Fruit fly (Drosophila melanogaster) S2 (cell line): ENCODE measurements around the gene CG12241.

Experiments used
- CG8478 ChIP-seq: fragments of >200 bp; optimal IDR thresholded peaks from 2 replicates; lab custom pipeline; 2018
- CTCF ChIP-seq, 2 experiments: fragments of >200 bp; optimal IDR thresholded peaks; 2 replicates each; lab custom pipeline; 2018

DNA sequence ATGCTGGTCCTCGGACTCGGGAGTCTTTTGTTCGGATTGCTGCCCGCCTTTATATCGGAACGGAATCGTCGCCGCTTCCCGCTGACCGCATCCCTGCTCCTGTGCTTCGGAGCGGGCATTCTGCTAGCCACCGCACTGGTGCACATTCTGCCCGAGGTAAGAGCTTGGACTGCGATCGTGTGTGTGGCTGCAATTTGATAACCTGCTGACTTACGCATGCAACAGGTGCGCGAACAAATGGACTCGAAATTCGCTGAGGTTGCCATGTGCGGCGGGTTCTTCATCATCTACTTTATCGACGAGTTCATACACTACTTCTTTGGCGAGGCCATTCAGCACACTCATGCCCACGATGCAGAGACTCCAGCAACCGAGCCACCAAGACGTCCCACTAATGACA lies 49.8 kb downstream of the CG12241 start:
- no peak for TF ChIP-seq CG8478 (lab: Kevin White, UChicago)
- TF ChIP-seq CTCF (optimal IDR thresholded peaks at IDR 0.05; lab: Kevin White, UChicago) = no peak
